Worm (Caenorhabditis elegans): ENCODE measurements around the gene W07G4.7.
A peak's percentile ranks its signal among the peaks of the same experiment; 100 is the strongest.

W07G4.7 gene

DNA sequence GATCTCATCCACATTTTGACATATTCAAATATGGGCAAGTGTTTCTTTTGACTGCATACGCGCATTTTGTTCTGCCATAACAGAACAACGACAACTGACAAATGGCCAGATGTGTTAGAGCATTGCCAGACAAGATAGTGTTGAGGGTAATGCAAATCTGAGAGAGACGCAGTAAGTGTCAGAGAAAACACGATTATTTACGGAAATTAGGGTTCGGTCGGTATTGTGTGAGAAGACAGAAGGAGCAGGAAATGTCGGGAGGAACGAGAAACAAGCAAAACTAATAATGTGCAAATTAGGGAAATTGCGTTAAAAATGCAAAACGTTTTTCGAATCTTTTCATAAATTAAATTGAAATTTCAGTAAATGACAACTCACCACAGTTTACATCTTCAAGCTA, 10.0 kb downstream of the W07G4.7 start:
- TF ChIP-seq lin-14 (GFP tag; optimal IDR thresholded peaks at IDR 0.05) (peak; percentile 33), nhr-77 (tag; optimal IDR thresholded peaks at IDR 0.05) (no peak), mep-1 (tag; optimal IDR thresholded peaks at IDR 0.05) (no peak)

DNA sequence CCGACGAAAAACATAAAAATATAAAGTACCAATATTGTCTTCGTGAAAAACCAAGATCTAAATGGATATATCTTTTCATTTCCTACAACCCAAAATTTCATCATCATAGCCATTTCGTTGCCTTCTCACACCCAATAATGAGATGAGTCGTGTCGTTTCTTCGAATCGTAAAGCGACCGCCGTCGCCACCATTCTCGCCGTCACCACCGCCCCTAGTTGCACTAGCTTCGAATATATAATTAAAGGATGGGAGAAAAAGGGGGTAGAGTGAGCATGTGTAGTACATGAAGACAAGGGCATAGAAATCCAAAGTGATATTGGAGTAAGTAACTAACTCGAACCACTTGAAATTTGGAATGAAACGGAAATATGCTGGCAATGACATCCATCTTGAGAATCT, 12.2 kb downstream of the W07G4.7 start:
- TF ChIP-seq nhr-28 (tag; optimal IDR thresholded peaks at IDR 0.05) (no peak), lin-35 (GFP tag; optimal IDR thresholded peaks at IDR 0.05) (no peak), nhr-90 (tag; optimal IDR thresholded peaks at IDR 0.05; ENCODE audit: poor library complexity) (no peak), lin-14 (GFP tag; optimal IDR thresholded peaks at IDR 0.05) (peak; percentile 9), C16A3.4 (tag; optimal IDR thresholded peaks at IDR 0.05) (no peak)

DNA sequence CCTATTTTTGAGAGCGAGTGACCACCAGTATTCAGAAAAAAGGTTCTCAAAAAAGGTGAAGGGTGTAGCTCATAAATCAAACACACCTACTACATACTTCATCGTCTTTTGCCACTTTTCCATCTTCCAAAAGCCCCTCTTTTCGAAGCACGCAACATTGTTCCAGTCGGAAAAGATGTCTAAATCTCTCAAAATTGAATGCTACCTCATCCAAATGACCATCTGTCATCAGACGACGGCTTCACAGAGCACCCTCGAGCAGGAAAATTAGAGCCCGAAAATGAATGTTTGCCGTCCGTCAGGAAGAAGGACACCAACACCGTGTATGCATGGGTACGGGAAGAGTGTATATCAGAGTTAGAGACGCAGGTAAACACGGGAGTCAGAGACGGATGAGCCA, 13.0 kb downstream of the W07G4.7 start:
- TF ChIP-seq C04F5.9 (tag; optimal IDR thresholded peaks at IDR 0.05) (no peak), zip-4 (GFP tag; optimal IDR thresholded peaks at IDR 0.05) (no peak), Y116A8C.19 (tag; optimal IDR thresholded peaks at IDR 0.05; ENCODE audit: borderline replicate concordance) (no peak), tbx-2 (tag; optimal IDR thresholded peaks at IDR 0.05) (peak; percentile 6), F16B12.6 (tag; optimal IDR thresholded peaks at IDR 0.05) (no peak), unc-130 (tag; optimal IDR thresholded peaks at IDR 0.05) (no peak)

DNA sequence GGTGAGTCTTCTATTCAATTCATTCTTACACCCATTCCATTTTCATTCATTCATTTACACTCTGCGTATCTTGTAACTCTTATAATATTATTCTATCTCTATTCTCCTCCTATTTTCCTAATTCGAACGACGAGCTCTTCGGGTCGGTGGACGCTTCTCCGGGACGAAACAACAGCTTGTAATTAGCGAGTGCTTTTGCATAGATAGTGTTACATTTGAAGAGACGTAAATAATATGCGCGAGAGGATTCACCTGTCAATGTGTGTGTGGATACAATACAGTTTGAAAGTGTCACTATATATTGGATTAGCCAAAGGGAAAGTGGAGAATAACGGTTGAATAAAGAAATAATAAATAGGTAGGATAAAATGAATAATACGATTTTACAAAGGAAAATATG, 13.9 kb downstream of the W07G4.7 start:
- no peak for TF ChIP-seq ceh-90 (tag; optimal IDR thresholded peaks at IDR 0.05)
- no peak for TF ChIP-seq xbp-1 (tag; optimal IDR thresholded peaks at IDR 0.05)
- TF ChIP-seq alr-1 (tag; optimal IDR thresholded peaks at IDR 0.05; ENCODE audit: borderline replicate concordance), result no peak
- no peak for TF ChIP-seq nhr-11 (tag; optimal IDR thresholded peaks at IDR 0.05)
- TF ChIP-seq efl-3 (GFP tag; optimal IDR thresholded peaks at IDR 0.05), result no peak
- TF ChIP-seq hpl-2 (GFP tag; optimal IDR thresholded peaks at IDR 0.05), result no peak
- TF ChIP-seq snpc-4 (tag; optimal IDR thresholded peaks at IDR 0.05), result no peak
- TF ChIP-seq pag-3 (tag; optimal IDR thresholded peaks at IDR 0.05; ENCODE audit: borderline replicate concordance, insufficient read depth), result no peak
- TF ChIP-seq hlh-4 (tag; optimal IDR thresholded peaks at IDR 0.05), result no peak

DNA sequence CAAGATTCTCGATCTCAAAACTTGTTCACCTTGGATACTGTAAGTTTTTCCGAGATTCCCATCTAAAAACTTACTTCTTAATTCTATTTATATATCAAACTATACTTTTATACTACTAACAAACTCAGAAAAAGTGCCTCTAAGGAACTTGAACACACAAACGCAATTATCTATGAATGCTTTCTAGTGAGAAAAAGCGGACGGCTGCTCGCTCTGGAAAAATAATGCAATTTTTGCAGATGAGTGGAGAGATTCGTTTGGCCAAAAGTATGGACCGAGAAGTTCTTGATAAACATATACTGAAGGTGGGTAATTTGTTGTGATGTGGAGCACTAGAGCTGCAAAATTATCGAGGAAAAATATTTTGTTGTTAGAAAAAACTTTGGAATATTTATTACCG, 14.5 kb downstream of the W07G4.7 start:
- TF ChIP-seq aha-1 (tag; optimal IDR thresholded peaks at IDR 0.05) (no peak), ces-1 (GFP tag; optimal IDR thresholded peaks at IDR 0.05) (no peak), grh-1 (GFP tag; IDR thresholded peaks at IDR 0.05) (no peak), irx-1 (tag; optimal IDR thresholded peaks at IDR 0.05) (no peak), lin-39 (tag; optimal IDR thresholded peaks at IDR 0.05) (no peak), efl-3 (GFP tag; optimal IDR thresholded peaks at IDR 0.05) (no peak), xbp-1 (tag; optimal IDR thresholded peaks at IDR 0.05) (no peak), ets-5 (GFP tag; IDR thresholded peaks at IDR 0.05) (no peak), C16A3.4 (tag; optimal IDR thresholded peaks at IDR 0.05) (no peak), hlh-4 (tag; optimal IDR thresholded peaks at IDR 0.05) (no peak), alr-1 (tag; optimal IDR thresholded peaks at IDR 0.05; ENCODE audit: borderline replicate concordance) (no peak), unc-30 (tag; optimal IDR thresholded peaks at IDR 0.05) (no peak), C34B4.2 (tag; optimal IDR thresholded peaks at IDR 0.05) (no peak), isw-1 (GFP tag; IDR thresholded peaks at IDR 0.05) (no peak), ztf-4 (tag; optimal IDR thresholded peaks at IDR 0.05) (no peak), nhr-84 (tag; optimal IDR thresholded peaks at IDR 0.05) (no peak), swsn-7 (tag; optimal IDR thresholded peaks at IDR 0.05) (no peak), elt-2 (tag; optimal IDR thresholded peaks at IDR 0.05) (no peak), lin-35 (GFP tag; optimal IDR thresholded peaks at IDR 0.05) (no peak)
